Worm (Caenorhabditis elegans) whole organism, L4/young adult: ENCODE results near the gene spp-11.

Source experiments
- W03F9.2 ChIP-seq: fragments of 150-350 bp; optimal IDR thresholded peaks from 2 replicates; lab custom pipeline; 2014; ENCODE audit warnings: missing biosample characterization, missing genetic modification characterization
- dao-5 ChIP-seq: sonication (generic microtip); optimal IDR thresholded peaks from 2 replicates; lab custom pipeline; 2016; ENCODE audit warnings: missing genotype, missing genetic modification characterization, moderate library complexity, missing compliant biosample characterization
- him-1 ChIP-seq: sonication (generic microtip); optimal IDR thresholded peaks from 2 replicates; lab custom pipeline; 2016; ENCODE audit warnings: missing genotype, missing genetic modification reagents, missing genetic modification characterization, missing compliant biosample characterization

ce11 chrII:6441128-6441527, 33.9 kb upstream of the spp-11 start, which contains the start of gene cutl-16:
- TF ChIP-seq him-1 (no peak), dao-5 (tag; lab: Kevin White, UChicago) (no peak), W03F9.2 (tag; lab: Kevin White, UChicago) (no peak)
